Fruit fly (Drosophila melanogaster) whole organism, prepupa: ENCODE measurements around the gene csw.

Source experiments
- Blimp-1 ChIP-seq: fragments of 200-800 bp; sonication (Bioruptor generic); optimal IDR thresholded peaks from 3 replicates; lab custom pipeline; 2017; ENCODE audit warnings: missing biosample characterization, missing genetic modification characterization, mild to moderate bottlenecking, moderate library complexity, missing genetic modification reagents
- CG10631 ChIP-seq: fragments of 200-800 bp; sonication (Bioruptor generic); optimal IDR thresholded peaks from 2 replicates; lab custom pipeline; 2016; ENCODE audit warnings: missing biosample characterization, missing genetic modification characterization
- CG10669 ChIP-seq: fragments of 200-800 bp; sonication (Bioruptor generic); optimal IDR thresholded peaks from 3 replicates; lab custom pipeline; 2018; ENCODE audit warnings: missing biosample characterization, mild to moderate bottlenecking, missing genetic modification characterization, moderate library complexity
- CG11762 ChIP-seq: fragments of 200-800 bp; sonication (Bioruptor generic); optimal IDR thresholded peaks from 3 replicates; lab custom pipeline; 2016; ENCODE audit warnings: missing biosample characterization, missing genetic modification characterization; ENCODE audit not compliant: insufficient read depth
- CG11902 ChIP-seq: fragments of 200-800 bp; sonication (Bioruptor generic); optimal IDR thresholded peaks from 3 replicates; lab custom pipeline; 2016; ENCODE audit warnings: missing biosample characterization, missing genetic modification characterization
- CG15336 ChIP-seq: fragments of 200-800 bp; sonication (Bioruptor generic); IDR thresholded peaks from 2 replicates; pipeline ENCODE4 v1.3.6; 2022; ENCODE audit warnings: missing biosample characterization, missing genetic modification characterization
- CG1621 ChIP-seq: fragments of 200-800 bp; sonication (Bioruptor generic); optimal IDR thresholded peaks from 3 replicates; lab custom pipeline; 2018; ENCODE audit warnings: missing biosample characterization, mild to moderate bottlenecking, missing genetic modification characterization
- CG16779 ChIP-seq: fragments of 200-800 bp; sonication (Bioruptor generic); optimal IDR thresholded peaks from 3 replicates; lab custom pipeline; 2017; ENCODE audit warnings: missing biosample characterization, mild to moderate bottlenecking, missing genetic modification characterization
- CG31627 ChIP-seq: fragments of 200-800 bp; sonication (Bioruptor generic); optimal IDR thresholded peaks from 3 replicates; lab custom pipeline; 2016; ENCODE audit warnings: missing biosample characterization, missing genetic modification characterization
- CG32006 ChIP-seq: fragments of 200-800 bp; sonication (Bioruptor generic); optimal IDR thresholded peaks from 3 replicates; lab custom pipeline; 2017; ENCODE audit warnings: missing biosample characterization, mild to moderate bottlenecking, missing genetic modification characterization
- CG34406 ChIP-seq: fragments of 200-800 bp; sonication (Bioruptor generic); optimal IDR thresholded peaks from 3 replicates; lab custom pipeline; 2016; ENCODE audit warnings: missing biosample characterization, missing genetic modification characterization
- CG3919 ChIP-seq: fragments of 200-800 bp; sonication (Bioruptor generic); optimal IDR thresholded peaks from 3 replicates; lab custom pipeline; 2016; ENCODE audit warnings: missing biosample characterization, missing genetic modification characterization
- CG4318 ChIP-seq: fragments of 200-800 bp; sonication (Bioruptor generic); optimal IDR thresholded peaks from 3 replicates; lab custom pipeline; 2017; ENCODE audit warnings: missing biosample characterization, mild to moderate bottlenecking, missing genetic modification characterization
- CG6163 ChIP-seq: fragments of 200-800 bp; sonication (Bioruptor generic); IDR thresholded peaks from 3 replicates; pipeline ENCODE4 v1.3.6; 2022; ENCODE audit warnings: missing biosample characterization, missing genetic modification characterization
- CG6276 ChIP-seq: fragments of 200-800 bp; sonication (Bioruptor generic); optimal IDR thresholded peaks from 2 replicates; lab custom pipeline; 2017; ENCODE audit warnings: missing biosample characterization, mild to moderate bottlenecking, missing genetic modification characterization
- CG6808 ChIP-seq: fragments of 200-800 bp; sonication (Bioruptor generic); optimal IDR thresholded peaks from 3 replicates; lab custom pipeline; 2017; ENCODE audit warnings: missing biosample characterization, missing genetic modification characterization, mild to moderate bottlenecking, moderate library complexity, missing genetic modification reagents
- CG7368 ChIP-seq: fragments of 200-800 bp; sonication (Bioruptor generic); optimal IDR thresholded peaks from 3 replicates; lab custom pipeline; 2016; ENCODE audit warnings: missing biosample characterization, missing genetic modification characterization
- CG8119 ChIP-seq: fragments of 200-800 bp; sonication (Bioruptor generic); IDR thresholded peaks from 3 replicates; pipeline ENCODE4 v1.3.6; 2022; ENCODE audit warnings: missing biosample characterization, missing genetic modification characterization
- CG8319 ChIP-seq: fragments of 200-800 bp; sonication (Bioruptor generic); optimal IDR thresholded peaks from 3 replicates; lab custom pipeline; 2016; ENCODE audit warnings: missing biosample characterization, missing genetic modification characterization
- CG8632 ChIP-seq: fragments of 200-800 bp; sonication (Bioruptor generic); optimal IDR thresholded peaks from 3 replicates; lab custom pipeline; 2016; ENCODE audit warnings: missing biosample characterization, missing genetic modification characterization
- CG9139 ChIP-seq: fragments of 200-800 bp; sonication (Bioruptor generic); optimal IDR thresholded peaks from 3 replicates; lab custom pipeline; 2017; ENCODE audit warnings: missing biosample characterization, mild to moderate bottlenecking, missing genetic modification characterization
- Eip75B ChIP-seq: fragments of 200-800 bp; sonication (Bioruptor generic); optimal IDR thresholded peaks from 3 replicates; lab custom pipeline; 2016; ENCODE audit warnings: missing biosample characterization, missing genetic modification characterization
- Eip78C ChIP-seq: fragments of 200-800 bp; sonication (Bioruptor generic); peaks from one replicate; lab custom pipeline; 2016; ENCODE audit warnings: missing biosample characterization, missing genetic modification characterization
- Eip93F ChIP-seq: fragments of 200-800 bp; sonication (Bioruptor generic); optimal IDR thresholded peaks from 2 replicates; lab custom pipeline; 2016; ENCODE audit warnings: missing biosample characterization, mild to moderate bottlenecking, missing genetic modification characterization
- Ets21C ChIP-seq: fragments of 200-800 bp; sonication (Bioruptor generic); optimal IDR thresholded peaks from 3 replicates; lab custom pipeline; 2016; ENCODE audit warnings: missing biosample characterization, missing genetic modification characterization
- Ets96B ChIP-seq: fragments of 200-800 bp; optimal IDR thresholded peaks from 2 replicates; lab custom pipeline; 2019; ENCODE audit warnings: missing biosample characterization, mild to moderate bottlenecking, missing genetic modification characterization, moderate library complexity
- Gug ChIP-seq: fragments of 200-800 bp; sonication (Bioruptor generic); IDR thresholded peaks from 2 replicates; pipeline ENCODE4 v1.3.6; 2022; ENCODE audit warnings: missing biosample characterization, missing genetic modification characterization
- Hr39 ChIP-seq: fragments of 200-800 bp; sonication (Bioruptor generic); optimal IDR thresholded peaks from 2 replicates; lab custom pipeline; 2016; ENCODE audit warnings: missing biosample characterization, missing genetic modification characterization
- Hr4 ChIP-seq: fragments of 200-800 bp; sonication (Bioruptor generic); optimal IDR thresholded peaks from 3 replicates; lab custom pipeline; 2016; ENCODE audit warnings: missing biosample characterization, missing genetic modification characterization
- Lpt ChIP-seq: fragments of 200-800 bp; sonication (Bioruptor generic); optimal IDR thresholded peaks from 3 replicates; lab custom pipeline; 2016; ENCODE audit warnings: missing biosample characterization, missing genetic modification characterization
- Met ChIP-seq: fragments of 200-800 bp; sonication (Bioruptor generic); optimal IDR thresholded peaks from 3 replicates; lab custom pipeline; 2016; ENCODE audit warnings: missing biosample characterization, missing genetic modification characterization
- OdsH ChIP-seq: fragments of 200-800 bp; sonication (Bioruptor generic); optimal IDR thresholded peaks from 3 replicates; lab custom pipeline; 2016; ENCODE audit warnings: missing biosample characterization, missing genetic modification characterization
- Sox102F ChIP-seq: fragments of 200-800 bp; sonication (Bioruptor generic); optimal IDR thresholded peaks from 2 replicates; lab custom pipeline; 2016; ENCODE audit warnings: missing biosample characterization, mild to moderate bottlenecking, missing genetic modification characterization
- Sox14 ChIP-seq: fragments of 200-800 bp; sonication (Bioruptor generic); optimal IDR thresholded peaks from 3 replicates; lab custom pipeline; 2016; ENCODE audit warnings: missing biosample characterization, missing genetic modification characterization
- Sox15 ChIP-seq: fragments of 200-800 bp; sonication (Bioruptor generic); optimal IDR thresholded peaks from 3 replicates; lab custom pipeline; 2016; ENCODE audit warnings: missing biosample characterization, missing genetic modification characterization
- achi ChIP-seq: fragments of 200-800 bp; sonication (Bioruptor generic); optimal IDR thresholded peaks from 3 replicates; lab custom pipeline; 2016; ENCODE audit warnings: missing biosample characterization, missing genetic modification characterization
- acj6 ChIP-seq: fragments of 200-800 bp; sonication (Bioruptor generic); optimal IDR thresholded peaks from 3 replicates; lab custom pipeline; 2016; ENCODE audit warnings: missing biosample characterization, missing genetic modification characterization
- cyc ChIP-seq: fragments of 200-800 bp; sonication (Bioruptor generic); optimal IDR thresholded peaks from 3 replicates; lab custom pipeline; 2016; ENCODE audit warnings: missing biosample characterization, missing genetic modification characterization
- dac ChIP-seq: fragments of 200-800 bp; sonication (Bioruptor generic); optimal IDR thresholded peaks from 2 replicates; lab custom pipeline; 2017; ENCODE audit warnings: missing biosample characterization, mild to moderate bottlenecking, missing genetic modification characterization
- dsx ChIP-seq: fragments of 200-800 bp; optimal IDR thresholded peaks from 3 replicates; lab custom pipeline; 2019; ENCODE audit warnings: missing biosample characterization, mild to moderate bottlenecking, missing genetic modification characterization, moderate library complexity; ENCODE audit not compliant: poor library complexity, severe bottlenecking
- eg ChIP-seq: fragments of 200-800 bp; sonication (Bioruptor generic); IDR thresholded peaks from 3 replicates; pipeline ENCODE4 v1.3.6; 2022; ENCODE audit warnings: missing biosample characterization, missing genetic modification characterization
- fd59A ChIP-seq: fragments of 200-800 bp; sonication (Bioruptor generic); optimal IDR thresholded peaks from 2 replicates; lab custom pipeline; 2017; ENCODE audit warnings: missing biosample characterization, mild to moderate bottlenecking, missing genetic modification characterization, missing genetic modification reagents
- fd85E ChIP-seq: fragments of 200-800 bp; sonication (Bioruptor generic); optimal IDR thresholded peaks from 3 replicates; lab custom pipeline; 2016; ENCODE audit warnings: missing biosample characterization, missing genetic modification characterization
- fkh ChIP-seq: fragments of 200-800 bp; sonication (Bioruptor generic); optimal IDR thresholded peaks from 3 replicates; lab custom pipeline; 2017; ENCODE audit warnings: missing biosample characterization, mild to moderate bottlenecking, missing genetic modification characterization, moderate library complexity
- net ChIP-seq: fragments of 200-800 bp; sonication (Bioruptor generic); optimal IDR thresholded peaks from 3 replicates; lab custom pipeline; 2016; ENCODE audit warnings: missing biosample characterization, missing genetic modification characterization
- pdm3 ChIP-seq: fragments of 200-800 bp; sonication (Bioruptor generic); optimal IDR thresholded peaks from 3 replicates; lab custom pipeline; 2016; ENCODE audit warnings: missing biosample characterization, missing genetic modification characterization
- salr ChIP-seq, 2 experiments: fragments of 200-800 bp; sonication (Bioruptor generic); optimal IDR thresholded peaks; 3 replicates each; lab custom pipeline; 2016 to 2018; ENCODE audit warnings: missing biosample characterization in 2 of 2, missing genetic modification characterization in 2 of 2, mild to moderate bottlenecking in 1 of 2
- ss ChIP-seq, 2 experiments: fragments of 200-800 bp; sonication (Bioruptor generic); optimal IDR thresholded peaks; 2 replicates in 1 of 2; 3 replicates in 1 of 2; lab custom pipeline; 2017 to 2018; ENCODE audit warnings: mild to moderate bottlenecking in 2 of 2, missing biosample characterization in 2 of 2, missing genetic modification characterization in 2 of 2, moderate library complexity in 1 of 2
- svp ChIP-seq: fragments of 200-800 bp; sonication (Bioruptor generic); peaks from one replicate; lab custom pipeline; 2016; ENCODE audit warnings: missing biosample characterization, missing genetic modification characterization
- topi ChIP-seq: fragments of 200-800 bp; sonication (Bioruptor generic); optimal IDR thresholded peaks from 3 replicates; lab custom pipeline; 2016; ENCODE audit warnings: missing biosample characterization, missing genetic modification characterization
- vri ChIP-seq: fragments of 200-800 bp; sonication (Bioruptor generic); optimal IDR thresholded peaks from 3 replicates; lab custom pipeline; 2016; ENCODE audit warnings: missing biosample characterization, mild to moderate bottlenecking, missing genetic modification characterization

Gene csw

dm6 chrX:2094072-2094761, at the start of gene csw:
Gene csw (plus strand): TSS chrX:2094234.
- TF ChIP-seq salr (GFP tag; optimal IDR thresholded peaks at IDR 0.05; lab: Kevin White, UChicago): peak; percentile 50 to 82
- peak; percentile 54 for TF ChIP-seq Gug (GFP tag; lab: Robert Waterston, UW)
- no peak for TF ChIP-seq CG10631 (GFP tag; lab: Kevin White, UChicago)
- peak; percentile 95 for TF ChIP-seq CG6163
- TF ChIP-seq CG8632 (GFP tag; lab: Kevin White, UChicago): peak; percentile 44
- TF ChIP-seq CG1621: peak; percentile 93
- peak; percentile 2 for TF ChIP-seq Sox15 (GFP tag; lab: Kevin White, UChicago)
- peak; percentile 69 for TF ChIP-seq CG11762 (GFP tag; lab: Kevin White, UChicago)
- TF ChIP-seq Eip93F (GFP tag; lab: Kevin White, UChicago): no peak
- peak; percentile 20 for TF ChIP-seq CG4318 (GFP tag; lab: Kevin White, UChicago)
- peak; percentile 31 for TF ChIP-seq dac (GFP tag; lab: Kevin White, UChicago)
- no peak for TF ChIP-seq vri
- TF ChIP-seq ss (GFP tag; optimal IDR thresholded peaks at IDR 0.05; lab: Kevin White, UChicago): peak; percentile 98 to 99
- peak; percentile 5 for TF ChIP-seq Ets21C (GFP tag; lab: Kevin White, UChicago)
- TF ChIP-seq CG10669 (GFP tag; lab: Kevin White, UChicago): peak; percentile 92
- TF ChIP-seq achi (GFP tag; lab: Kevin White, UChicago): peak; percentile 28
- peak; percentile 75 for TF ChIP-seq Lpt
- peak; percentile 86 for TF ChIP-seq CG8119 (GFP tag; lab: Robert Waterston, UW)
- peak; percentile 53 for TF ChIP-seq CG32006 (GFP tag; lab: Kevin White, UChicago)
- TF ChIP-seq Ets96B (tag; lab: Kevin White, UChicago): peak; percentile 89
- TF ChIP-seq CG15336 (GFP tag; lab: Robert Waterston, UW): peak; percentile 88
- TF ChIP-seq topi (GFP tag; lab: Kevin White, UChicago): peak; percentile 51
- TF ChIP-seq CG7368: peak; percentile 67
- TF ChIP-seq CG16779 (tag; lab: Kevin White, UChicago): peak; percentile 96
- TF ChIP-seq Hr4: no peak
- peak; percentile 68 for TF ChIP-seq fd59A (GFP tag; lab: Kevin White, UChicago)
- peak; percentile 43 for TF ChIP-seq Sox14
- TF ChIP-seq CG6808 (GFP tag; lab: Kevin White, UChicago): peak; percentile 93
- TF ChIP-seq Eip75B (GFP tag; lab: Kevin White, UChicago): peak; percentile 63
- peak; percentile 46 for TF ChIP-seq svp
- peak; percentile 37 for TF ChIP-seq Hr39 (GFP tag; lab: Kevin White, UChicago)
- peak; percentile 54 for TF ChIP-seq CG34406
- peak; percentile 97 for TF ChIP-seq CG9139 (GFP tag; lab: Kevin White, UChicago)
- peak; percentile 93 for TF ChIP-seq eg (GFP tag; lab: Robert Waterston, UW)
- TF ChIP-seq CG3919 (GFP tag; lab: Kevin White, UChicago): peak; percentile 61
- peak; percentile 92 for TF ChIP-seq Eip78C
- peak; percentile 92 for TF ChIP-seq CG6276 (GFP tag; lab: Kevin White, UChicago)
- no peak for TF ChIP-seq Blimp-1
- TF ChIP-seq pdm3 (GFP tag; lab: Kevin White, UChicago): peak; percentile 57
- TF ChIP-seq Sox102F: peak; percentile 17
- TF ChIP-seq CG8319 (GFP tag; lab: Kevin White, UChicago): peak; percentile 25
- no peak for TF ChIP-seq acj6 (GFP tag; lab: Kevin White, UChicago)
- peak; percentile 93 for TF ChIP-seq dsx
- TF ChIP-seq CG11902 (GFP tag; lab: Kevin White, UChicago): no peak
- TF ChIP-seq fkh (GFP tag; lab: Kevin White, UChicago): peak; percentile 57
- peak; percentile 38 for TF ChIP-seq CG31627 (GFP tag; lab: Kevin White, UChicago)
- no peak for TF ChIP-seq cyc (GFP tag; lab: Kevin White, UChicago)
- TF ChIP-seq OdsH (GFP tag; lab: Kevin White, UChicago): peak; percentile 23
- TF ChIP-seq net (GFP tag; lab: Kevin White, UChicago): peak; percentile 84
- peak; percentile 27 for TF ChIP-seq fd85E (GFP tag; lab: Kevin White, UChicago)
- peak; percentile 37 for TF ChIP-seq Met (GFP tag; lab: Kevin White, UChicago)
